Fruit fly (Drosophila melanogaster): ENCODE data around the gene tin.

- no peak for TF ChIP-seq esn (GFP tag; optimal IDR thresholded peaks at IDR 0.05)
- no peak for TF ChIP-seq CG8119 (GFP tag; IDR thresholded peaks at IDR 0.05)
- no peak for TF ChIP-seq lz (GFP tag; optimal IDR thresholded peaks at IDR 0.05)
- TF ChIP-seq CG1621 (tag; optimal IDR thresholded peaks at IDR 0.05): no peak
- no peak for TF ChIP-seq ss (GFP tag; optimal IDR thresholded peaks at IDR 0.05)
- no peak for TF ChIP-seq eg (GFP tag; IDR thresholded peaks at IDR 0.05)
- no peak for TF ChIP-seq CG16779 (tag; optimal IDR thresholded peaks at IDR 0.05)
- TF ChIP-seq CG11294 (GFP tag; IDR thresholded peaks at IDR 0.05): no peak
- TF ChIP-seq CG9139 (GFP tag; optimal IDR thresholded peaks at IDR 0.05): no peak
- no peak for TF ChIP-seq CG11902 (GFP tag; optimal IDR thresholded peaks at IDR 0.05)
- no peak for TF ChIP-seq acj6 (GFP tag; optimal IDR thresholded peaks at IDR 0.05)
- TF ChIP-seq Blimp-1 (GFP tag; optimal IDR thresholded peaks at IDR 0.05): no peak
Measured at dm6 chr3R:21388564-21388963, 9.8 kb downstream of the tin start, which contains the start of gene bap.
